Fruit fly (Drosophila melanogaster) whole organism, prepupa: ENCODE measurements around the gene GluRIIE.

Experiments used
- CG10669 ChIP-seq: fragments of 200-800 bp; sonication (Bioruptor generic); optimal IDR thresholded peaks from 3 replicates; lab custom pipeline; 2018; ENCODE audit warnings: missing biosample characterization, mild to moderate bottlenecking, missing genetic modification characterization, moderate library complexity
- CG11294 ChIP-seq: fragments of 200-800 bp; sonication (Bioruptor generic); IDR thresholded peaks from 2 replicates; pipeline ENCODE4 v1.3.6; 2022; ENCODE audit warnings: missing biosample characterization, missing genetic modification characterization
- CG11762 ChIP-seq: fragments of 200-800 bp; sonication (Bioruptor generic); optimal IDR thresholded peaks from 3 replicates; lab custom pipeline; 2016; ENCODE audit warnings: missing biosample characterization, missing genetic modification characterization; ENCODE audit not compliant: insufficient read depth
- CG11902 ChIP-seq: fragments of 200-800 bp; sonication (Bioruptor generic); optimal IDR thresholded peaks from 3 replicates; lab custom pipeline; 2016; ENCODE audit warnings: missing biosample characterization, missing genetic modification characterization
- CG15336 ChIP-seq: fragments of 200-800 bp; sonication (Bioruptor generic); IDR thresholded peaks from 2 replicates; pipeline ENCODE4 v1.3.6; 2022; ENCODE audit warnings: missing biosample characterization, missing genetic modification characterization
- CG1621 ChIP-seq: fragments of 200-800 bp; sonication (Bioruptor generic); optimal IDR thresholded peaks from 3 replicates; lab custom pipeline; 2018; ENCODE audit warnings: missing biosample characterization, mild to moderate bottlenecking, missing genetic modification characterization
- CG16779 ChIP-seq: fragments of 200-800 bp; sonication (Bioruptor generic); optimal IDR thresholded peaks from 3 replicates; lab custom pipeline; 2017; ENCODE audit warnings: missing biosample characterization, mild to moderate bottlenecking, missing genetic modification characterization
- CG3032 ChIP-seq: fragments of 200-800 bp; optimal IDR thresholded peaks from 2 replicates; lab custom pipeline; 2019; ENCODE audit warnings: missing biosample characterization, mild to moderate bottlenecking, missing genetic modification characterization, moderate library complexity
- CG31627 ChIP-seq: fragments of 200-800 bp; sonication (Bioruptor generic); optimal IDR thresholded peaks from 3 replicates; lab custom pipeline; 2016; ENCODE audit warnings: missing biosample characterization, missing genetic modification characterization
- CG32006 ChIP-seq: fragments of 200-800 bp; sonication (Bioruptor generic); optimal IDR thresholded peaks from 3 replicates; lab custom pipeline; 2017; ENCODE audit warnings: missing biosample characterization, mild to moderate bottlenecking, missing genetic modification characterization
- CG6163 ChIP-seq: fragments of 200-800 bp; sonication (Bioruptor generic); IDR thresholded peaks from 3 replicates; pipeline ENCODE4 v1.3.6; 2022; ENCODE audit warnings: missing biosample characterization, missing genetic modification characterization
- CG6792 ChIP-seq: fragments of 200-800 bp; sonication (Bioruptor generic); optimal IDR thresholded peaks from 3 replicates; lab custom pipeline; 2016; ENCODE audit warnings: missing biosample characterization, missing genetic modification characterization
- CG6854 ChIP-seq: fragments of 200-800 bp; sonication (Bioruptor generic); optimal IDR thresholded peaks from 2 replicates; lab custom pipeline; 2017; ENCODE audit warnings: missing biosample characterization, mild to moderate bottlenecking, missing genetic modification characterization
- CG7368 ChIP-seq: fragments of 200-800 bp; sonication (Bioruptor generic); optimal IDR thresholded peaks from 3 replicates; lab custom pipeline; 2016; ENCODE audit warnings: missing biosample characterization, missing genetic modification characterization
- CG8119 ChIP-seq: fragments of 200-800 bp; sonication (Bioruptor generic); IDR thresholded peaks from 3 replicates; pipeline ENCODE4 v1.3.6; 2022; ENCODE audit warnings: missing biosample characterization, missing genetic modification characterization
- CG8319 ChIP-seq: fragments of 200-800 bp; sonication (Bioruptor generic); optimal IDR thresholded peaks from 3 replicates; lab custom pipeline; 2016; ENCODE audit warnings: missing biosample characterization, missing genetic modification characterization
- Eip75B ChIP-seq: fragments of 200-800 bp; sonication (Bioruptor generic); optimal IDR thresholded peaks from 3 replicates; lab custom pipeline; 2016; ENCODE audit warnings: missing biosample characterization, missing genetic modification characterization
- Eip78C ChIP-seq: fragments of 200-800 bp; sonication (Bioruptor generic); peaks from one replicate; lab custom pipeline; 2016; ENCODE audit warnings: missing biosample characterization, missing genetic modification characterization
- Ets21C ChIP-seq: fragments of 200-800 bp; sonication (Bioruptor generic); optimal IDR thresholded peaks from 3 replicates; lab custom pipeline; 2016; ENCODE audit warnings: missing biosample characterization, missing genetic modification characterization
- Gug ChIP-seq: fragments of 200-800 bp; sonication (Bioruptor generic); IDR thresholded peaks from 2 replicates; pipeline ENCODE4 v1.3.6; 2022; ENCODE audit warnings: missing biosample characterization, missing genetic modification characterization
- Hr38 ChIP-seq: sonication (Bioruptor generic); optimal IDR thresholded peaks from 2 replicates; lab custom pipeline; 2016; ENCODE audit warnings: missing biosample characterization, missing genetic modification characterization
- Hr39 ChIP-seq: fragments of 200-800 bp; sonication (Bioruptor generic); optimal IDR thresholded peaks from 2 replicates; lab custom pipeline; 2016; ENCODE audit warnings: missing biosample characterization, missing genetic modification characterization
- Hr4 ChIP-seq: fragments of 200-800 bp; sonication (Bioruptor generic); optimal IDR thresholded peaks from 3 replicates; lab custom pipeline; 2016; ENCODE audit warnings: missing biosample characterization, missing genetic modification characterization
- Met ChIP-seq: fragments of 200-800 bp; sonication (Bioruptor generic); optimal IDR thresholded peaks from 3 replicates; lab custom pipeline; 2016; ENCODE audit warnings: missing biosample characterization, missing genetic modification characterization
- Sox102F ChIP-seq: fragments of 200-800 bp; sonication (Bioruptor generic); optimal IDR thresholded peaks from 2 replicates; lab custom pipeline; 2016; ENCODE audit warnings: missing biosample characterization, mild to moderate bottlenecking, missing genetic modification characterization
- Sox14 ChIP-seq: fragments of 200-800 bp; sonication (Bioruptor generic); optimal IDR thresholded peaks from 3 replicates; lab custom pipeline; 2016; ENCODE audit warnings: missing biosample characterization, missing genetic modification characterization
- Sox15 ChIP-seq: fragments of 200-800 bp; sonication (Bioruptor generic); optimal IDR thresholded peaks from 3 replicates; lab custom pipeline; 2016; ENCODE audit warnings: missing biosample characterization, missing genetic modification characterization
- achi ChIP-seq: fragments of 200-800 bp; sonication (Bioruptor generic); optimal IDR thresholded peaks from 3 replicates; lab custom pipeline; 2016; ENCODE audit warnings: missing biosample characterization, missing genetic modification characterization
- acj6 ChIP-seq: fragments of 200-800 bp; sonication (Bioruptor generic); optimal IDR thresholded peaks from 3 replicates; lab custom pipeline; 2016; ENCODE audit warnings: missing biosample characterization, missing genetic modification characterization
- dsx ChIP-seq: fragments of 200-800 bp; optimal IDR thresholded peaks from 3 replicates; lab custom pipeline; 2019; ENCODE audit warnings: missing biosample characterization, mild to moderate bottlenecking, missing genetic modification characterization, moderate library complexity; ENCODE audit not compliant: poor library complexity, severe bottlenecking
- eg ChIP-seq: fragments of 200-800 bp; sonication (Bioruptor generic); IDR thresholded peaks from 3 replicates; pipeline ENCODE4 v1.3.6; 2022; ENCODE audit warnings: missing biosample characterization, missing genetic modification characterization
- esn ChIP-seq: fragments of 200-800 bp; sonication (Bioruptor generic); optimal IDR thresholded peaks from 2 replicates; lab custom pipeline; 2016; ENCODE audit warnings: missing biosample characterization, mild to moderate bottlenecking, missing genetic modification characterization, moderate library complexity
- fd59A ChIP-seq: fragments of 200-800 bp; sonication (Bioruptor generic); optimal IDR thresholded peaks from 2 replicates; lab custom pipeline; 2017; ENCODE audit warnings: missing biosample characterization, mild to moderate bottlenecking, missing genetic modification characterization, missing genetic modification reagents
- fd85E ChIP-seq: fragments of 200-800 bp; sonication (Bioruptor generic); optimal IDR thresholded peaks from 3 replicates; lab custom pipeline; 2016; ENCODE audit warnings: missing biosample characterization, missing genetic modification characterization
- lz ChIP-seq: fragments of 200-800 bp; sonication (Bioruptor generic); optimal IDR thresholded peaks from 3 replicates; lab custom pipeline; 2016; ENCODE audit warnings: missing biosample characterization, missing genetic modification characterization
- salr ChIP-seq, 2 experiments: fragments of 200-800 bp; sonication (Bioruptor generic); optimal IDR thresholded peaks; 3 replicates each; lab custom pipeline; 2016 to 2018; ENCODE audit warnings: missing biosample characterization in 2 of 2, missing genetic modification characterization in 2 of 2, mild to moderate bottlenecking in 1 of 2
- spab ChIP-seq: fragments of 200-800 bp; sonication (Bioruptor generic); optimal IDR thresholded peaks from 2 replicates; lab custom pipeline; 2017; ENCODE audit warnings: missing biosample characterization, mild to moderate bottlenecking, missing genetic modification characterization, missing genetic modification reagents
- svp ChIP-seq: fragments of 200-800 bp; sonication (Bioruptor generic); peaks from one replicate; lab custom pipeline; 2016; ENCODE audit warnings: missing biosample characterization, missing genetic modification characterization
- topi ChIP-seq: fragments of 200-800 bp; sonication (Bioruptor generic); optimal IDR thresholded peaks from 3 replicates; lab custom pipeline; 2016; ENCODE audit warnings: missing biosample characterization, missing genetic modification characterization
- vri ChIP-seq: fragments of 200-800 bp; sonication (Bioruptor generic); optimal IDR thresholded peaks from 3 replicates; lab custom pipeline; 2016; ENCODE audit warnings: missing biosample characterization, mild to moderate bottlenecking, missing genetic modification characterization

Gene GluRIIE

DNA sequence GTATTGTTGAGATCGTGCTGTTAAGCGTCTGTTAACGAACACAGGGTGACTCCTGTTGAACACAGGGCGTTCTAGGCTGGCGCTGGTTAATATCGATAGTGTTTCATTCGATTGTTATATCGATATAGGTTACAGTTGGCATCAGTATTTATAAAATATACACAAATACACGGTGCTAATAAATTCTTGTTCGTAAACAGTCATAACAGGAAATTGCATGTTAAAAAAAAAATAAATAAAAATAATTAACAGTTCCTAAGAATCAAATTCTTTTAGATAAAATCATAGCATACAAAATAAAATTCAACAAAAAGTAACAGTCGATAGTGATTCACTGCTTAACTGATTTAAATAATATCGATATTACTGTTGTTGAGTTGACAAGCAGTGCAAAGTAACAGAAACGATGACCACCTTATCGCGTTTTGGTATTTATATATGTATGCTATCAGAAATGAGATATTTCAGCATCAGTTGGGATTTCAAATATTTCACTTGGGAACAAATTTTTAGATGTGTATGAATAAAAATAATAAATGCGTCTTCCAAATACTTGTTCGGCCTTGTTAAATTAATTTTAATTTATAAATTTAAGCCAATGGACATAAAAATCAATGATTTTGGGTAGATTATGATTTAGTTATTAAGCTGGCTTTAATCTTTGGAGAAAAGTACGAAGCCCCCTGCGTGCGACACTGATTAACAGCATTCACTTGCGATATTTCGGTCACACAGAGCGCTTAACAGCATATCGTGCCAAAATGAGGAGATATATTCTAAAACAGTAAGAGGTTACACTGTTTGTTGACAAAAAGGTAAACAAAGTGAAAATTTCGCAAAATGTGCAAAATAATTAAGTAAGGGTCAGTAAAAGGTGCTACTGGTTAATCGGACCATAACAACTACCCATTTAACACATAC is 13.6 kb downstream of the GluRIIE start, which contains the start of the genes Pi3K92E and Lrrk:
Gene Pi3K92E, minus strand, starts transcription at position 59 of the 921 bp plus-strand sequence.
Gene Lrrk, plus strand, starts transcription at position 807 of the 921 bp plus-strand sequence.
- TF ChIP-seq CG7368 (GFP tag; lab: Kevin White, UChicago) = no peak
- no peak for TF ChIP-seq CG16779 (tag; lab: Kevin White, UChicago)
- TF ChIP-seq CG6163 (GFP tag; lab: Robert Waterston, UW) = peak; percentile 48; the same call in 2 of the 3 replicates
- TF ChIP-seq Sox102F = no peak
- TF ChIP-seq topi = peak; percentile 18
- peak; percentile 20 for TF ChIP-seq fd85E (GFP tag; lab: Kevin White, UChicago)
- peak; percentile 50 for TF ChIP-seq Eip78C (GFP tag; lab: Kevin White, UChicago)
- peak in 1 of 2 experiments; percentile 40 for TF ChIP-seq salr (GFP tag; optimal IDR thresholded peaks at IDR 0.05; lab: Kevin White, UChicago)
- TF ChIP-seq CG6854 (GFP tag; lab: Kevin White, UChicago) = no peak
- TF ChIP-seq Met (GFP tag; lab: Kevin White, UChicago) = no peak
- peak; percentile 14 for TF ChIP-seq CG11762 (GFP tag; lab: Kevin White, UChicago)
- TF ChIP-seq CG10669 = no peak
- no peak for TF ChIP-seq CG8319 (GFP tag; lab: Kevin White, UChicago)
- TF ChIP-seq spab = no peak
- TF ChIP-seq CG32006 (GFP tag; lab: Kevin White, UChicago) = no peak
- no peak for TF ChIP-seq CG11294 (GFP tag; lab: Robert Waterston, UW)
- no peak for TF ChIP-seq Hr38
- TF ChIP-seq eg (GFP tag; lab: Robert Waterston, UW) = no peak

- TF ChIP-seq Sox15 (GFP tag; lab: Kevin White, UChicago) (peak; percentile 53), fd59A (GFP tag; lab: Kevin White, UChicago) (peak; percentile 39), Hr38 (no peak), Gug (GFP tag; lab: Robert Waterston, UW) (peak; percentile 49), CG8119 (peak; percentile 79), achi (GFP tag; lab: Kevin White, UChicago) (no peak), CG15336 (GFP tag; lab: Robert Waterston, UW) (peak; percentile 79; the same call in 1 of the 2 replicates), Hr4 (GFP tag; lab: Kevin White, UChicago) (peak; percentile 80), dsx (GFP tag; lab: Kevin White, UChicago) (no peak), vri (GFP tag; lab: Kevin White, UChicago) (no peak), CG3032 (peak; percentile 54), Ets21C (GFP tag; lab: Kevin White, UChicago) (peak; percentile 68), acj6 (peak; percentile 78), CG6163 (GFP tag; lab: Robert Waterston, UW) (peak; percentile 74; the same call in 2 of the 3 replicates), svp (GFP tag; lab: Kevin White, UChicago) (peak; percentile 97), Hr39 (GFP tag; lab: Kevin White, UChicago) (peak; percentile 84), Eip75B (GFP tag; lab: Kevin White, UChicago) (no peak), CG6792 (peak; percentile 77), CG11902 (GFP tag; lab: Kevin White, UChicago) (peak; percentile 54), fd85E (GFP tag; lab: Kevin White, UChicago) (peak; percentile 37), CG11762 (GFP tag; lab: Kevin White, UChicago) (peak; percentile 54), Sox14 (peak; percentile 90), esn (GFP tag; lab: Kevin White, UChicago) (peak; percentile 86), lz (GFP tag; lab: Kevin White, UChicago) (peak; percentile 81), CG31627 (peak; percentile 77), Eip78C (GFP tag; lab: Kevin White, UChicago) (peak; percentile 34), CG11294 (GFP tag; lab: Robert Waterston, UW) (peak; percentile 60), CG1621 (tag; lab: Kevin White, UChicago) (no peak)
Measured at dm6 chr3R:20633984-20634446, 14.5 kb downstream of the GluRIIE start.
